Worm (Caenorhabditis elegans) whole organism, young adult: ENCODE results near the gene nlp-32.

Experiments used
- B0336.3 ChIP-seq: fragments of 200-800 bp; sonication (Bioruptor generic); IDR thresholded peaks from 2 replicates; pipeline ENCODE4 v1.3.6; 2022; ENCODE audit warnings: missing genetic modification characterization, missing compliant biosample characterization
- D2030.7 ChIP-seq: fragments of 200-800 bp; sonication (Bioruptor generic); IDR thresholded peaks from 2 replicates; pipeline ENCODE4 v1.3.6; 2022; ENCODE audit warnings: missing genetic modification reagents, missing genetic modification characterization, missing compliant biosample characterization
- F22D6.2 ChIP-seq: sonication (generic microtip); optimal IDR thresholded peaks from 2 replicates; lab custom pipeline; 2016; ENCODE audit warnings: mild to moderate bottlenecking, missing genetic modification characterization, missing compliant biosample characterization
- F39B2.1 ChIP-seq: fragments of 200-800 bp; sonication (Bioruptor generic); IDR thresholded peaks from 2 replicates; pipeline ENCODE4 v1.3.6; 2022; ENCODE audit warnings: missing genetic modification reagents, missing genetic modification characterization, missing compliant biosample characterization
- K12H6.12 ChIP-seq: fragments of 200-800 bp; sonication (Bioruptor generic); optimal IDR thresholded peaks from 2 replicates; lab custom pipeline; 2018; ENCODE audit warnings: mild to moderate bottlenecking, missing genetic modification characterization, missing compliant biosample characterization
- T07F8.4 ChIP-seq: sonication (generic microtip); optimal IDR thresholded peaks from 2 replicates; lab custom pipeline; 2016; ENCODE audit warnings: mild to moderate bottlenecking, missing genetic modification characterization, moderate library complexity, missing compliant biosample characterization
- T26A5.8 ChIP-seq: sonication (generic microtip); optimal IDR thresholded peaks from 2 replicates; lab custom pipeline; 2016; ENCODE audit warnings: missing genetic modification characterization, missing compliant biosample characterization
- Y53G8AR.9 ChIP-seq: fragments of 200-800 bp; sonication (Bioruptor generic); conservative IDR thresholded peaks from 2 replicates; pipeline ENCODE4 v1.3.6; 2022; ENCODE audit warnings: missing genetic modification reagents, missing genetic modification characterization, missing compliant biosample characterization
- Y95B8A.8 ChIP-seq: fragments of 200-800 bp; sonication (Bioruptor generic); IDR thresholded peaks from 2 replicates; pipeline ENCODE4 v1.3.6; 2022; ENCODE audit warnings: missing genetic modification reagents, missing genetic modification characterization, missing compliant biosample characterization
- akir-1 ChIP-seq: fragments of 200-800 bp; sonication (Bioruptor generic); optimal IDR thresholded peaks from 2 replicates; lab custom pipeline; 2018; ENCODE audit warnings: mild to moderate bottlenecking, missing genetic modification characterization, moderate library complexity, missing compliant biosample characterization
- ama-1 ChIP-seq, 3 experiments: fragments of 150-350 bp in 1 of 3; sonication (generic microtip) in 2 of 3; optimal IDR thresholded peaks; 2 replicates each; lab custom pipeline; 2014 to 2018; ENCODE audit warnings: missing biosample characterization in 2 of 3, missing genetic modification characterization in 2 of 3, missing genetic modification reagents in 2 of 3
- aptf-3 ChIP-seq: fragments of 200-800 bp; sonication (Bioruptor generic); IDR thresholded peaks from 2 replicates; pipeline ENCODE4 v1.3.6; 2022; ENCODE audit warnings: missing genetic modification characterization, missing compliant biosample characterization
- attf-5 ChIP-seq: fragments of 200-800 bp; sonication (Bioruptor generic); optimal IDR thresholded peaks from 2 replicates; lab custom pipeline; 2018; ENCODE audit warnings: mild to moderate bottlenecking, missing genetic modification characterization, missing compliant biosample characterization
- attf-6 ChIP-seq: fragments of 200-800 bp; sonication (Bioruptor generic); IDR thresholded peaks from 2 replicates; pipeline ENCODE4 v1.3.6; 2022; ENCODE audit warnings: missing genetic modification reagents, missing genetic modification characterization, missing compliant biosample characterization
- bed-2 ChIP-seq: fragments of 200-800 bp; sonication (Bioruptor generic); IDR thresholded peaks from 2 replicates; pipeline ENCODE4 v1.3.6; 2022; ENCODE audit warnings: missing genetic modification reagents, missing genetic modification characterization, missing compliant biosample characterization
- dox-1 ChIP-seq: fragments of 200-800 bp; sonication (Bioruptor generic); IDR thresholded peaks from 2 replicates; pipeline ENCODE4 v1.3.6; 2022; ENCODE audit warnings: missing genetic modification reagents, missing genetic modification characterization, missing compliant biosample characterization
- egl-44 ChIP-seq: fragments of 200-800 bp; sonication (Bioruptor generic); IDR thresholded peaks from 2 replicates; pipeline ENCODE4 v1.3.6; 2022; ENCODE audit warnings: missing genetic modification reagents, missing genetic modification characterization, missing compliant biosample characterization
- fkh-3 ChIP-seq: sonication (generic microtip); optimal IDR thresholded peaks from 2 replicates; lab custom pipeline; 2016; ENCODE audit warnings: mild to moderate bottlenecking, missing genetic modification characterization, missing compliant biosample characterization
- hmg-20 ChIP-seq: fragments of 200-800 bp; sonication (Bioruptor generic); IDR thresholded peaks from 2 replicates; pipeline ENCODE4 v1.3.6; 2022; ENCODE audit warnings: missing genetic modification reagents, missing genetic modification characterization, missing compliant biosample characterization
- let-607 ChIP-seq, 2 experiments: fragments of 200-800 bp in 1 of 2; sonication (Bioruptor generic) in 1 of 2; sonication (generic microtip) in 1 of 2; optimal IDR thresholded peaks; 2 replicates each; lab custom pipeline; 2016 to 2018; ENCODE audit warnings: mild to moderate bottlenecking in 2 of 2, missing compliant biosample characterization in 2 of 2, missing genetic modification characterization in 2 of 2, moderate library complexity in 2 of 2, missing genotype in 1 of 2
- lin-26 ChIP-seq: fragments of 200-800 bp; sonication (Bioruptor generic); IDR thresholded peaks from 2 replicates; pipeline ENCODE4 v1.3.6; 2022; ENCODE audit warnings: missing genetic modification reagents, missing genetic modification characterization, missing compliant biosample characterization
- lin-35 ChIP-seq, 3 experiments: fragments of 150-350 bp in 2 of 3; sonication (generic microtip) in 1 of 3; optimal IDR thresholded peaks; 2 replicates each; lab custom pipeline; 2014 to 2018; ENCODE audit warnings: missing biosample characterization in 3 of 3, missing genetic modification characterization in 3 of 3, missing genetic modification reagents in 3 of 3
- lin-40 ChIP-seq: sonication (generic microtip); optimal IDR thresholded peaks from 2 replicates; lab custom pipeline; 2016; ENCODE audit warnings: missing genetic modification characterization, mild to moderate bottlenecking, missing compliant biosample characterization, missing genotype, missing genetic modification reagents
- lsy-27 ChIP-seq: sonication (generic microtip); optimal IDR thresholded peaks from 2 replicates; lab custom pipeline; 2017; ENCODE audit warnings: missing genetic modification characterization, mild to moderate bottlenecking, missing compliant biosample characterization, antibody characterized with exemption, missing genotype, borderline replicate concordance; ENCODE audit not compliant: insufficient read depth
- madf-10 ChIP-seq: sonication (generic microtip); optimal IDR thresholded peaks from 2 replicates; lab custom pipeline; 2016; ENCODE audit warnings: mild to moderate bottlenecking, missing genetic modification characterization, missing compliant biosample characterization
- madf-3 ChIP-seq: fragments of 200-800 bp; sonication (Bioruptor generic); IDR thresholded peaks from 2 replicates; pipeline ENCODE4 v1.3.6; 2022; ENCODE audit warnings: missing genetic modification reagents, missing genetic modification characterization, missing compliant biosample characterization
- madf-6 ChIP-seq: fragments of 200-800 bp; sonication (Bioruptor generic); IDR thresholded peaks from 2 replicates; pipeline ENCODE4 v1.3.6; 2022; ENCODE audit warnings: missing genetic modification reagents, missing genetic modification characterization, missing compliant biosample characterization
- madf-8 ChIP-seq: fragments of 200-800 bp; sonication (Bioruptor generic); conservative IDR thresholded peaks from 2 replicates; pipeline ENCODE4 v1.3.6; 2022; ENCODE audit warnings: missing genetic modification reagents, missing genetic modification characterization, missing compliant biosample characterization
- mel-28 ChIP-seq: sonication (generic microtip); optimal IDR thresholded peaks from 2 replicates; lab custom pipeline; 2016; ENCODE audit warnings: borderline replicate concordance, mild to moderate bottlenecking, missing genetic modification characterization, missing compliant biosample characterization
- mes-4 ChIP-seq: sonication (generic microtip); optimal IDR thresholded peaks from 2 replicates; lab custom pipeline; 2016; ENCODE audit warnings: missing genotype, missing genetic modification characterization, missing compliant biosample characterization
- nfya-2 ChIP-seq: fragments of 200-800 bp; sonication (Bioruptor generic); IDR thresholded peaks from 2 replicates; pipeline ENCODE4 v1.3.6; 2022; ENCODE audit warnings: missing genetic modification reagents, missing genetic modification characterization, missing compliant biosample characterization
- nfyb-1 ChIP-seq: fragments of 200-800 bp; sonication (Bioruptor generic); IDR thresholded peaks from 2 replicates; pipeline ENCODE4 v1.3.6; 2022; ENCODE audit warnings: missing genetic modification reagents, missing genetic modification characterization, missing compliant biosample characterization
- nhr-27 ChIP-seq: fragments of 200-800 bp; sonication (Bioruptor generic); optimal IDR thresholded peaks from 2 replicates; lab custom pipeline; 2018; ENCODE audit warnings: mild to moderate bottlenecking, missing genetic modification characterization, moderate library complexity, missing compliant biosample characterization
- pbrm-1 ChIP-seq: fragments of 200-800 bp; sonication (Bioruptor generic); IDR thresholded peaks from 2 replicates; pipeline ENCODE4 v1.3.6; 2022; ENCODE audit warnings: missing genetic modification reagents, missing genetic modification characterization, missing compliant biosample characterization
- rpc-1 ChIP-seq, 2 experiments: fragments of 150-350 bp in 1 of 2; sonication (generic microtip) in 1 of 2; optimal IDR thresholded peaks; 2 replicates each; lab custom pipeline; 2014 to 2018; ENCODE audit warnings: missing biosample characterization in 1 of 2, missing genetic modification characterization in 1 of 2, missing genetic modification reagents in 1 of 2, missing genotype in 1 of 2
- snpc-1.3 ChIP-seq: sonication (generic microtip); optimal IDR thresholded peaks from 2 replicates; lab custom pipeline; 2017; ENCODE audit warnings: missing genetic modification characterization, mild to moderate bottlenecking, missing compliant biosample characterization, antibody characterized with exemption, moderate library complexity, missing genotype, missing genetic modification reagents; ENCODE audit not compliant: insufficient read depth
- snpc-3.4 ChIP-seq: sonication (generic microtip); optimal IDR thresholded peaks from 2 replicates; lab custom pipeline; 2017; ENCODE audit warnings: missing genetic modification characterization, mild to moderate bottlenecking, missing compliant biosample characterization, antibody characterized with exemption, moderate library complexity, missing genotype, missing genetic modification reagents
- somi-1 ChIP-seq: fragments of 200-800 bp; sonication (Bioruptor generic); optimal IDR thresholded peaks from 2 replicates; lab custom pipeline; 2018; ENCODE audit warnings: mild to moderate bottlenecking, missing genetic modification characterization, missing compliant biosample characterization
- sptf-2 ChIP-seq: fragments of 200-800 bp; sonication (Bioruptor generic); optimal IDR thresholded peaks from 2 replicates; lab custom pipeline; 2018; ENCODE audit warnings: mild to moderate bottlenecking, missing genetic modification characterization, missing compliant biosample characterization
- xnd-1 ChIP-seq: sonication (generic microtip); optimal IDR thresholded peaks from 2 replicates; lab custom pipeline; 2016; ENCODE audit warnings: missing genotype, missing genetic modification reagents, missing genetic modification characterization, missing compliant biosample characterization
- zfh-2 ChIP-seq: fragments of 200-800 bp; sonication (Bioruptor generic); conservative IDR thresholded peaks from 2 replicates; pipeline ENCODE4 v1.3.6; 2022; ENCODE audit warnings: missing genetic modification reagents, missing genetic modification characterization, missing compliant biosample characterization
- ztf-18 ChIP-seq: sonication (generic microtip); optimal IDR thresholded peaks from 2 replicates; lab custom pipeline; 2016; ENCODE audit warnings: missing genotype, mild to moderate bottlenecking, missing genetic modification characterization, missing compliant biosample characterization
- ztf-25 ChIP-seq: fragments of 200-800 bp; sonication (Bioruptor generic); IDR thresholded peaks from 2 replicates; pipeline ENCODE4 v1.3.6; 2022; ENCODE audit warnings: missing genetic modification reagents, missing genetic modification characterization, missing compliant biosample characterization
- ztf-26 ChIP-seq: sonication (generic microtip); optimal IDR thresholded peaks from 2 replicates; lab custom pipeline; 2017; ENCODE audit warnings: missing genetic modification characterization, missing compliant biosample characterization
- ztf-3 ChIP-seq: fragments of 200-800 bp; sonication (Bioruptor generic); optimal IDR thresholded peaks from 2 replicates; lab custom pipeline; 2018; ENCODE audit warnings: mild to moderate bottlenecking, missing genetic modification characterization, missing compliant biosample characterization

Gene nlp-32

ce11 chrIII:509045-509444 is 22.7 kb upstream of the nlp-32 start:
- no peak for TF ChIP-seq rpc-1 (optimal IDR thresholded peaks at IDR 0.05; lab: Kevin White, UChicago)
- no peak for TF ChIP-seq rpc-1 (tag; optimal IDR thresholded peaks at IDR 0.05; lab: Kevin White, UChicago)
- TF ChIP-seq madf-3 (GFP tag; lab: Robert Waterston, UW), result 0 out of 2 replicates have a peak, but pooled peaks have one; percentile 36
- peak; percentile 62 for TF ChIP-seq zfh-2 (GFP tag; lab: Robert Waterston, UW)

- TF ChIP-seq sptf-2 (GFP tag; lab: Kevin White, UChicago) (peak; percentile 63), madf-6 (GFP tag; lab: Robert Waterston, UW) (peak; percentile 67), dox-1 (GFP tag; lab: Robert Waterston, UW) (peak; percentile 92; the same call in 1 of the 2 replicates), lsy-27 (tag; lab: Kevin White, UChicago) (peak; percentile 85), pbrm-1 (GFP tag; lab: Robert Waterston, UW) (peak; percentile 69), Y53G8AR.9 (GFP tag; lab: Robert Waterston, UW) (peak; percentile 82; the same call in 1 of the 2 replicates), nfya-2 (GFP tag; lab: Robert Waterston, UW) (no peak), K12H6.12 (tag; lab: Kevin White, UChicago) (peak; percentile 87), B0336.3 (GFP tag; lab: Robert Waterston, UW) (peak; percentile 91), fkh-3 (tag; lab: Kevin White, UChicago) (peak; percentile 85), nhr-27 (tag; lab: Kevin White, UChicago) (peak; percentile 94), ztf-3 (GFP tag; lab: Kevin White, UChicago) (peak; percentile 56), lin-26 (GFP tag; lab: Robert Waterston, UW) (peak; percentile 93), nfyb-1 (GFP tag; lab: Robert Waterston, UW) (peak; percentile 88), akir-1 (GFP tag; lab: Kevin White, UChicago) (no peak), lin-40 (peak; percentile 88), attf-5 (GFP tag; lab: Kevin White, UChicago) (peak; percentile 75), ama-1 (optimal IDR thresholded peaks at IDR 0.05; lab: Kevin White, UChicago) (no peak), ama-1 (GFP tag; optimal IDR thresholded peaks at IDR 0.05; lab: Kevin White, UChicago) (peak; percentile 74 to 88), hmg-20 (0 out of 2 replicates have a peak, but pooled peaks have one; percentile 29), ztf-18 (peak; percentile 80), T26A5.8 (tag; lab: Kevin White, UChicago) (peak; percentile 85), let-607 (tag; optimal IDR thresholded peaks at IDR 0.05; lab: Kevin White, UChicago) (peak; percentile 57 to 81), xnd-1 (tag; lab: Kevin White, UChicago) (no peak), madf-8 (GFP tag; lab: Robert Waterston, UW) (0 out of 2 replicates have a peak, but pooled peaks have one; percentile 22), F22D6.2 (tag; lab: Kevin White, UChicago) (peak; percentile 61), snpc-3.4 (tag; lab: Kevin White, UChicago) (peak; percentile 76), aptf-3 (0 out of 2 replicates have a peak, but pooled peaks have one; percentile 78), attf-6 (peak; percentile 68; the same call in 1 of the 2 replicates), ztf-25 (GFP tag; lab: Robert Waterston, UW) (peak; percentile 95), D2030.7 (peak; percentile 87), ztf-26 (tag; lab: Kevin White, UChicago) (peak; percentile 87), T07F8.4 (tag; lab: Kevin White, UChicago) (peak; percentile 88), Y95B8A.8 (peak; percentile 50; the same call in 1 of the 2 replicates), lin-35 (GFP tag; optimal IDR thresholded peaks at IDR 0.05; lab: Kevin White, UChicago) (peak in 1 of 3 experiments; percentile 80), bed-2 (GFP tag; lab: Robert Waterston, UW) (no peak), somi-1 (GFP tag; lab: Kevin White, UChicago) (peak; percentile 85), F39B2.1 (GFP tag; lab: Robert Waterston, UW) (no peak), mel-28 (peak; percentile 79), madf-10 (tag; lab: Kevin White, UChicago) (peak; percentile 85), snpc-1.3 (tag; lab: Kevin White, UChicago) (peak; percentile 74), mes-4 (peak; percentile 58), egl-44 (GFP tag; lab: Robert Waterston, UW) (peak; percentile 89)
Measured at ce11 chrIII:502583-502982, 16.2 kb upstream of the nlp-32 start.
